Worm (Caenorhabditis elegans) whole organism, young adult: ENCODE data around the gene sdz-15.
A peak's percentile ranks its signal among the peaks of the same experiment; 100 is the strongest.

Source experiments
- B0261.1 ChIP-seq: sonication (generic microtip); optimal IDR thresholded peaks from 2 replicates; lab custom pipeline; 2016; ENCODE audit warnings: mild to moderate bottlenecking, missing genetic modification characterization, moderate library complexity, missing compliant biosample characterization
- B0336.3 ChIP-seq: fragments of 200-800 bp; sonication (Bioruptor generic); IDR thresholded peaks from 2 replicates; pipeline ENCODE4 v1.3.6; 2022; ENCODE audit warnings: missing genetic modification characterization, missing compliant biosample characterization
- D2030.7 ChIP-seq: fragments of 200-800 bp; sonication (Bioruptor generic); IDR thresholded peaks from 2 replicates; pipeline ENCODE4 v1.3.6; 2022; ENCODE audit warnings: missing genetic modification reagents, missing genetic modification characterization, missing compliant biosample characterization
- F10E7.11 ChIP-seq: sonication (generic microtip); optimal IDR thresholded peaks from 2 replicates; lab custom pipeline; 2017; ENCODE audit warnings: mild to moderate bottlenecking, missing genetic modification characterization, moderate library complexity, missing compliant biosample characterization
- F23B12.7 ChIP-seq: sonication (generic microtip); optimal IDR thresholded peaks from 2 replicates; lab custom pipeline; 2017; ENCODE audit warnings: missing genetic modification characterization, mild to moderate bottlenecking, missing compliant biosample characterization, antibody characterized with exemption, moderate library complexity; ENCODE audit not compliant: insufficient read depth
- F37B4.10 ChIP-seq: fragments of 200-800 bp; sonication (Bioruptor generic); IDR thresholded peaks from 2 replicates; pipeline ENCODE4 v1.3.6; 2022; ENCODE audit warnings: missing genetic modification characterization, missing compliant biosample characterization
- F49E8.2 ChIP-seq: sonication (generic microtip); optimal IDR thresholded peaks from 3 replicates; lab custom pipeline; 2017; ENCODE audit warnings: missing genetic modification characterization, mild to moderate bottlenecking, missing compliant biosample characterization, antibody characterized with exemption, moderate library complexity; ENCODE audit not compliant: insufficient read depth
- F55B11.4 ChIP-seq: sonication (generic microtip); optimal IDR thresholded peaks from 2 replicates; lab custom pipeline; 2016; ENCODE audit warnings: missing compliant biosample characterization, missing genetic modification characterization, borderline replicate concordance; ENCODE audit not compliant: insufficient read depth
- F57A8.1 ChIP-seq: fragments of 200-800 bp; sonication (Bioruptor generic); optimal IDR thresholded peaks from 2 replicates; lab custom pipeline; 2018; ENCODE audit warnings: mild to moderate bottlenecking, missing genetic modification characterization, moderate library complexity, missing compliant biosample characterization
- K11D2.4 ChIP-seq: fragments of 200-800 bp; sonication (Bioruptor generic); IDR thresholded peaks from 2 replicates; pipeline ENCODE4 v1.3.6; 2022; ENCODE audit warnings: missing genetic modification reagents, missing genetic modification characterization, missing compliant biosample characterization
- Y53G8AR.9 ChIP-seq: fragments of 200-800 bp; sonication (Bioruptor generic); conservative IDR thresholded peaks from 2 replicates; pipeline ENCODE4 v1.3.6; 2022; ENCODE audit warnings: missing genetic modification reagents, missing genetic modification characterization, missing compliant biosample characterization
- athp-1 ChIP-seq: sonication (generic microtip); optimal IDR thresholded peaks from 2 replicates; lab custom pipeline; 2017; ENCODE audit warnings: mild to moderate bottlenecking, missing genetic modification characterization, missing compliant biosample characterization
- attf-3 ChIP-seq: fragments of 200-800 bp; sonication (Bioruptor generic); conservative IDR thresholded peaks from 2 replicates; pipeline ENCODE4 v1.3.6; 2022; ENCODE audit warnings: missing genetic modification reagents, missing genetic modification characterization, missing compliant biosample characterization
- bed-1 ChIP-seq: fragments of 200-800 bp; sonication (Bioruptor generic); IDR thresholded peaks from 2 replicates; pipeline ENCODE4 v1.3.6; 2022; ENCODE audit warnings: missing genetic modification reagents, missing genetic modification characterization, missing compliant biosample characterization
- cebp-1 ChIP-seq, 2 experiments: fragments of 200-800 bp in 1 of 2; sonication (Bioruptor generic) in 1 of 2; sonication (generic microtip) in 1 of 2; IDR thresholded peaks in 1 of 2; optimal IDR thresholded peaks in 1 of 2; 2 replicates each; pipeline versions ENCODE4 v1.3.6 to Lab custom; 2017 to 2022; ENCODE audit warnings: missing compliant biosample characterization in 2 of 2, missing genetic modification characterization in 2 of 2, mild to moderate bottlenecking in 1 of 2, missing genetic modification reagents in 1 of 2, moderate library complexity in 1 of 2
- cebp-2 ChIP-seq: fragments of 200-800 bp; sonication (Bioruptor generic); IDR thresholded peaks from 2 replicates; pipeline ENCODE4 v1.3.6; 2022; ENCODE audit warnings: missing genetic modification characterization, missing compliant biosample characterization
- ceh-100 ChIP-seq: fragments of 200-800 bp; sonication (Bioruptor generic); IDR thresholded peaks from 2 replicates; pipeline ENCODE4 v1.3.6; 2022; ENCODE audit warnings: missing genetic modification reagents, missing genetic modification characterization, missing compliant biosample characterization
- ceh-27 ChIP-seq: fragments of 200-800 bp; sonication (Bioruptor generic); optimal IDR thresholded peaks from 2 replicates; lab custom pipeline; 2018; ENCODE audit warnings: mild to moderate bottlenecking, missing genetic modification characterization, moderate library complexity, missing compliant biosample characterization
- ceh-40 ChIP-seq: fragments of 200-800 bp; sonication (Bioruptor generic); IDR thresholded peaks from 2 replicates; pipeline ENCODE4 v1.3.6; 2022; ENCODE audit warnings: missing genetic modification characterization, missing compliant biosample characterization
- ceh-79 ChIP-seq: sonication (generic microtip); optimal IDR thresholded peaks from 2 replicates; lab custom pipeline; 2017; ENCODE audit warnings: mild to moderate bottlenecking, missing genetic modification characterization, missing compliant biosample characterization
- ceh-91 ChIP-seq: fragments of 200-800 bp; sonication (Bioruptor generic); IDR thresholded peaks from 2 replicates; pipeline ENCODE4 v1.3.6; 2022; ENCODE audit warnings: missing genetic modification reagents, missing genetic modification characterization, missing compliant biosample characterization
- ekl-4 ChIP-seq: fragments of 200-800 bp; sonication (Bioruptor generic); IDR thresholded peaks from 2 replicates; pipeline ENCODE4 v1.3.6; 2022; ENCODE audit warnings: missing genetic modification reagents, missing genetic modification characterization, missing compliant biosample characterization
- fkh-3 ChIP-seq: sonication (generic microtip); optimal IDR thresholded peaks from 2 replicates; lab custom pipeline; 2016; ENCODE audit warnings: mild to moderate bottlenecking, missing genetic modification characterization, missing compliant biosample characterization
- him-1 ChIP-seq: sonication (generic microtip); optimal IDR thresholded peaks from 2 replicates; lab custom pipeline; 2016; ENCODE audit warnings: missing genotype, missing genetic modification reagents, missing genetic modification characterization, missing compliant biosample characterization
- hlh-12 ChIP-seq: sonication (generic microtip); optimal IDR thresholded peaks from 2 replicates; lab custom pipeline; 2016; ENCODE audit warnings: missing genetic modification characterization, missing compliant biosample characterization
- hlh-26 ChIP-seq: fragments of 200-800 bp; sonication (Bioruptor generic); conservative IDR thresholded peaks from 2 replicates; pipeline ENCODE4 v1.3.6; 2022; ENCODE audit warnings: missing genetic modification reagents, missing genetic modification characterization, missing compliant biosample characterization
- hrde-1 ChIP-seq: sonication (generic microtip); optimal IDR thresholded peaks from 2 replicates; lab custom pipeline; 2016; ENCODE audit warnings: missing genetic modification characterization, mild to moderate bottlenecking, missing compliant biosample characterization, moderate library complexity, missing genotype, missing genetic modification reagents, borderline replicate concordance
- lag-1 ChIP-seq: fragments of 200-800 bp; sonication (Bioruptor generic); IDR thresholded peaks from 2 replicates; pipeline ENCODE4 v1.3.6; 2022; ENCODE audit warnings: missing genetic modification reagents, missing genetic modification characterization, missing compliant biosample characterization
- lin-26 ChIP-seq: fragments of 200-800 bp; sonication (Bioruptor generic); IDR thresholded peaks from 2 replicates; pipeline ENCODE4 v1.3.6; 2022; ENCODE audit warnings: missing genetic modification reagents, missing genetic modification characterization, missing compliant biosample characterization
- lin-54 ChIP-seq: fragments of 200-800 bp; sonication (Bioruptor generic); optimal IDR thresholded peaks from 2 replicates; lab custom pipeline; 2018; ENCODE audit warnings: mild to moderate bottlenecking, missing genetic modification characterization, missing compliant biosample characterization
- madf-3 ChIP-seq: fragments of 200-800 bp; sonication (Bioruptor generic); IDR thresholded peaks from 2 replicates; pipeline ENCODE4 v1.3.6; 2022; ENCODE audit warnings: missing genetic modification reagents, missing genetic modification characterization, missing compliant biosample characterization
- madf-8 ChIP-seq: fragments of 200-800 bp; sonication (Bioruptor generic); conservative IDR thresholded peaks from 2 replicates; pipeline ENCODE4 v1.3.6; 2022; ENCODE audit warnings: missing genetic modification reagents, missing genetic modification characterization, missing compliant biosample characterization
- mel-28 ChIP-seq: sonication (generic microtip); optimal IDR thresholded peaks from 2 replicates; lab custom pipeline; 2016; ENCODE audit warnings: borderline replicate concordance, mild to moderate bottlenecking, missing genetic modification characterization, missing compliant biosample characterization
- mxl-1 ChIP-seq: sonication (generic microtip); optimal IDR thresholded peaks from 2 replicates; lab custom pipeline; 2016; ENCODE audit warnings: missing genetic modification characterization, missing compliant biosample characterization
- nhr-179 ChIP-seq: sonication (generic microtip); optimal IDR thresholded peaks from 2 replicates; lab custom pipeline; 2016; ENCODE audit warnings: mild to moderate bottlenecking, missing genetic modification characterization, missing compliant biosample characterization
- pbrm-1 ChIP-seq: fragments of 200-800 bp; sonication (Bioruptor generic); IDR thresholded peaks from 2 replicates; pipeline ENCODE4 v1.3.6; 2022; ENCODE audit warnings: missing genetic modification reagents, missing genetic modification characterization, missing compliant biosample characterization
- rcor-1 ChIP-seq: fragments of 200-800 bp; sonication (Bioruptor generic); IDR thresholded peaks from 2 replicates; pipeline ENCODE4 v1.3.6; 2022; ENCODE audit warnings: missing genetic modification reagents, missing genetic modification characterization, missing compliant biosample characterization
- rec-8 ChIP-seq, 2 experiments: sonication (generic microtip); optimal IDR thresholded peaks; 2 replicates each; lab custom pipeline; 2016; ENCODE audit warnings: mild to moderate bottlenecking in 2 of 2, missing genetic modification characterization in 2 of 2, missing genetic modification reagents in 2 of 2, missing genotype in 2 of 2, missing biosample characterization in 1 of 2, missing compliant biosample characterization in 1 of 2, moderate library complexity in 1 of 2
- repo-1 ChIP-seq: sonication (generic microtip); optimal IDR thresholded peaks from 2 replicates; lab custom pipeline; 2017; ENCODE audit warnings: mild to moderate bottlenecking, missing genetic modification characterization, missing compliant biosample characterization
- somi-1 ChIP-seq: fragments of 200-800 bp; sonication (Bioruptor generic); optimal IDR thresholded peaks from 2 replicates; lab custom pipeline; 2018; ENCODE audit warnings: mild to moderate bottlenecking, missing genetic modification characterization, missing compliant biosample characterization
- tlf-1 ChIP-seq: fragments of 200-800 bp; sonication (Bioruptor generic); optimal IDR thresholded peaks from 2 replicates; lab custom pipeline; 2018; ENCODE audit warnings: mild to moderate bottlenecking, missing genetic modification characterization, missing compliant biosample characterization
- unc-130 ChIP-seq: sonication (generic microtip); optimal IDR thresholded peaks from 2 replicates; lab custom pipeline; 2016; ENCODE audit warnings: missing genetic modification reagents, missing genetic modification characterization, missing compliant biosample characterization
- ztf-22 ChIP-seq: fragments of 200-800 bp; sonication (Bioruptor generic); optimal IDR thresholded peaks from 2 replicates; lab custom pipeline; 2018; ENCODE audit warnings: mild to moderate bottlenecking, missing genetic modification characterization, moderate library complexity, missing compliant biosample characterization

The sdz-15 gene

ce11 chrIII:6462610-6463009 lies 35.7 kb upstream of the sdz-15 start, which contains the start of gene T26A5.8 (continued):
- TF ChIP-seq madf-3 (peak; percentile 74; the same call in 1 of the 2 replicates), ztf-22 (no peak), hlh-12 (tag; lab: Kevin White, UChicago) (no peak), F23B12.7 (tag; lab: Kevin White, UChicago) (no peak), ceh-100 (GFP tag; lab: Robert Waterston, UW) (peak; percentile 41; the same call in 1 of the 2 replicates), him-1 (no peak), nhr-179 (no peak), madf-8 (GFP tag; lab: Robert Waterston, UW) (no peak), B0261.1 (tag; lab: Kevin White, UChicago) (no peak), F37B4.10 (GFP tag; lab: Robert Waterston, UW) (no peak)

- TF ChIP-seq Y53G8AR.9 (GFP tag; lab: Robert Waterston, UW), result 0 out of 2 replicates have a peak, but pooled peaks have one; percentile 15
- no peak for TF ChIP-seq F57A8.1 (GFP tag; lab: Kevin White, UChicago)
Observed at ce11 chrIII:6463679-6464078, 34.6 kb upstream of the sdz-15 start, which contains the start of gene dlc-1. dlc-1 (minus strand) TSS chrIII:6463779.

DNA sequence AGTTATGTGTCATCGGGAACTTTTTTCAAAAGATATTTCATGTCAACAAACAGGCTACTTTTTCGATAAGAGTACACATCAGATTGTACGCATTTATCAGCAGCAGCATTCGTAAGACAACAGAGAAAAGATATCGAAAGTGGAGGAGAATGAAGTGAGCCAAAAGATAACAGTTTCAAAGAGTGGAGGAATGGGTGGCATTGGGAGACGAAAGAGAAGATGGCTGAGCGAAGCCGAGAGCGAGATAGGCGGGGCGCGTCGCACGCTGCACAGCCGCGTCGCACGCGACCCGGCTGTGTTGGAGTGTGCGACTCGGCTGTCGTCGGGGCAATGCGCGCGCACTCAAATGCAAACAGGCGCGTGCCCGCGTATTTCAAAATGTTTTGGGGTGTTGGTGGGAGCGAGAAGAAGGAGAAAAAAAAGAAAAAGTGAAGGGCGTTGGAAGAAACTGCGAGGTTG lies 34.1 kb upstream of the sdz-15 start:
- TF ChIP-seq rec-8 (tag; optimal IDR thresholded peaks at IDR 0.05; lab: Kevin White, UChicago) (no peak), F10E7.11 (tag; lab: Kevin White, UChicago) (no peak), ceh-40 (GFP tag; lab: Robert Waterston, UW) (no peak), F55B11.4 (no peak), lag-1 (GFP tag; lab: Robert Waterston, UW) (no peak), somi-1 (GFP tag; lab: Kevin White, UChicago) (peak; percentile 77), athp-1 (tag; lab: Kevin White, UChicago) (peak; percentile 80), B0336.3 (GFP tag; lab: Robert Waterston, UW) (peak; percentile 98), D2030.7 (GFP tag; lab: Robert Waterston, UW) (peak; percentile 74), tlf-1 (GFP tag; lab: Kevin White, UChicago) (peak; percentile 89), mxl-1 (tag; lab: Kevin White, UChicago) (no peak), cebp-2 (GFP tag; lab: Robert Waterston, UW) (0 out of 2 replicates have a peak, but pooled peaks have one; percentile 78), Y53G8AR.9 (GFP tag; lab: Robert Waterston, UW) (peak; percentile 88), lin-54 (GFP tag; lab: Kevin White, UChicago) (peak; percentile 92), hrde-1 (tag; lab: Kevin White, UChicago) (no peak), ceh-100 (GFP tag; lab: Robert Waterston, UW) (peak; percentile 72), bed-1 (GFP tag; lab: Robert Waterston, UW) (no peak), fkh-3 (peak; percentile 30), hlh-26 (no peak), cebp-1 (GFP tag; IDR thresholded peaks at IDR 0.05; lab: Robert Waterston, UW) (peak; percentile 94), cebp-1 (tag; optimal IDR thresholded peaks at IDR 0.05; lab: Kevin White, UChicago) (peak; percentile 97), unc-130 (GFP tag; lab: Kevin White, UChicago) (no peak), ceh-91 (GFP tag; lab: Robert Waterston, UW) (peak; percentile 71), lin-26 (GFP tag; lab: Robert Waterston, UW) (peak; percentile 59; the same call in 1 of the 2 replicates), ekl-4 (GFP tag; lab: Robert Waterston, UW) (peak; percentile 89), F57A8.1 (GFP tag; lab: Kevin White, UChicago) (no peak), attf-3 (GFP tag; lab: Robert Waterston, UW) (peak; percentile 68), mel-28 (tag; lab: Kevin White, UChicago) (peak; percentile 20), F49E8.2 (no peak), ceh-79 (tag; lab: Kevin White, UChicago) (peak; percentile 45), K11D2.4 (peak; percentile 86), ceh-27 (GFP tag; lab: Kevin White, UChicago) (peak; percentile 90), pbrm-1 (GFP tag; lab: Robert Waterston, UW) (peak; percentile 93), repo-1 (tag; lab: Kevin White, UChicago) (peak; percentile 88), rcor-1 (peak; percentile 63), F23B12.7 (tag; lab: Kevin White, UChicago) (no peak)
